Worm (Caenorhabditis elegans) whole organism, L4/young adult: Measurements from ENCODE around the gene F28A10.8.

ENCODE experiments used
- W03F9.2 ChIP-seq: fragments of 150-350 bp; optimal IDR thresholded peaks from 2 replicates; lab custom pipeline; 2014; ENCODE audit warnings: missing biosample characterization, missing genetic modification characterization
- him-1 ChIP-seq: sonication (generic microtip); optimal IDR thresholded peaks from 2 replicates; lab custom pipeline; 2016; ENCODE audit warnings: missing genotype, missing genetic modification reagents, missing genetic modification characterization, missing compliant biosample characterization

ce11 chrII:825521-825920, 12.8 kb downstream of the F28A10.8 start, which contains the start of gene F28A10.1:
- no peak for TF ChIP-seq W03F9.2 (tag; lab: Kevin White, UChicago)
- TF ChIP-seq him-1: no peak
